Worm (Caenorhabditis elegans) whole organism, L3 larva: ENCODE results near the gene F11G11.14.

Source experiments
- R02D3.7 ChIP-seq: fragments of 150-350 bp; optimal IDR thresholded peaks from 2 replicates; lab custom pipeline; 2014; ENCODE audit warnings: missing biosample characterization, missing genetic modification characterization
- daf-12 ChIP-seq: fragments of 150-350 bp; optimal IDR thresholded peaks from 2 replicates; lab custom pipeline; 2014; ENCODE audit warnings: missing biosample characterization, missing genetic modification reagents, missing genetic modification characterization
- egl-5 ChIP-seq: fragments of 150-350 bp; optimal IDR thresholded peaks from 2 replicates; lab custom pipeline; 2017; ENCODE audit warnings: missing biosample characterization, missing genetic modification reagents, missing genetic modification characterization, inconsistent platforms
- elt-1 ChIP-seq: fragments of 150-350 bp; optimal IDR thresholded peaks from 2 replicates; lab custom pipeline; 2014; ENCODE audit warnings: missing biosample characterization, missing genetic modification characterization
- elt-2 ChIP-seq: sonication (generic microtip); optimal IDR thresholded peaks from 2 replicates; lab custom pipeline; 2016; ENCODE audit warnings: missing genetic modification reagents, mild to moderate bottlenecking, missing genetic modification characterization, missing compliant biosample characterization
- elt-3 ChIP-seq, 3 experiments: fragments of 150-350 bp in 1 of 3; sonication (generic microtip) in 2 of 3; optimal IDR thresholded peaks; 2 replicates in 2 of 3; 4 replicates in 1 of 3; lab custom pipeline; 2014 to 2017; ENCODE audit warnings: missing biosample characterization in 3 of 3, missing genetic modification characterization in 3 of 3
- eor-1 ChIP-seq, 2 experiments: fragments of 150-350 bp; optimal IDR thresholded peaks; 2 replicates each; lab custom pipeline; 2014 to 2018; ENCODE audit warnings: missing biosample characterization in 2 of 2, missing genetic modification characterization in 2 of 2
- fos-1 ChIP-seq: fragments of 150-350 bp; optimal IDR thresholded peaks from 2 replicates; lab custom pipeline; 2014; ENCODE audit warnings: missing biosample characterization, missing genetic modification characterization
- hmg-11 ChIP-seq: sonication (generic microtip); optimal IDR thresholded peaks from 2 replicates; lab custom pipeline; 2016; ENCODE audit warnings: missing genetic modification characterization, missing compliant biosample characterization
- jun-1 ChIP-seq: fragments of 150-350 bp; optimal IDR thresholded peaks from 2 replicates; lab custom pipeline; 2014; ENCODE audit warnings: missing biosample characterization, missing genetic modification reagents, missing genetic modification characterization
- lin-15B ChIP-seq: fragments of 150-350 bp; optimal IDR thresholded peaks from 2 replicates; lab custom pipeline; 2014; ENCODE audit warnings: missing biosample characterization, missing genetic modification characterization
- lin-39 ChIP-seq: fragments of 150-350 bp; optimal IDR thresholded peaks from 2 replicates; lab custom pipeline; 2018; ENCODE audit warnings: missing biosample characterization, missing genetic modification reagents, missing genetic modification characterization
- lsy-12 ChIP-seq: sonication (generic microtip); optimal IDR thresholded peaks from 2 replicates; lab custom pipeline; 2016; ENCODE audit warnings: mild to moderate bottlenecking, missing genetic modification characterization, missing compliant biosample characterization
- mdl-1 ChIP-seq: fragments of 150-350 bp; optimal IDR thresholded peaks from 2 replicates; lab custom pipeline; 2014; ENCODE audit warnings: missing biosample characterization, missing genetic modification characterization
- mml-1 ChIP-seq: fragments of 150-350 bp; sonication (generic microtip); optimal IDR thresholded peaks from 3 replicates; lab custom pipeline; 2014; ENCODE audit warnings: missing biosample characterization, missing genetic modification characterization
- nfya-1 ChIP-seq: sonication (generic microtip); optimal IDR thresholded peaks from 2 replicates; lab custom pipeline; 2017; ENCODE audit warnings: missing genetic modification characterization, mild to moderate bottlenecking, missing compliant biosample characterization, antibody characterized with exemption, moderate library complexity; ENCODE audit not compliant: insufficient read depth
- nhr-12 ChIP-seq: fragments of 150-350 bp; optimal IDR thresholded peaks from 2 replicates; lab custom pipeline; 2014; ENCODE audit warnings: missing biosample characterization, missing genetic modification characterization
- nhr-23 ChIP-seq: fragments of 150-350 bp; optimal IDR thresholded peaks from 2 replicates; lab custom pipeline; 2014; ENCODE audit warnings: missing biosample characterization, missing genetic modification reagents, missing genetic modification characterization
- nhr-25 ChIP-seq: sonication (generic microtip); optimal IDR thresholded peaks from 2 replicates; lab custom pipeline; 2017; ENCODE audit warnings: missing biosample characterization, missing genetic modification characterization
- nhr-43 ChIP-seq: sonication (generic microtip); optimal IDR thresholded peaks from 2 replicates; lab custom pipeline; 2016; ENCODE audit warnings: mild to moderate bottlenecking, missing genetic modification characterization, missing compliant biosample characterization; ENCODE audit not compliant: poor library complexity, severe bottlenecking
- nhr-67 ChIP-seq: fragments of 150-350 bp; optimal IDR thresholded peaks from 2 replicates; lab custom pipeline; 2014; ENCODE audit warnings: missing biosample characterization, missing genetic modification characterization
- nhr-76 ChIP-seq: fragments of 150-350 bp; sonication (generic microtip); optimal IDR thresholded peaks from 5 replicates; lab custom pipeline; 2014; ENCODE audit warnings: missing biosample characterization, missing genetic modification characterization
- pha-4 ChIP-seq: fragments of 150-350 bp; optimal IDR thresholded peaks from 2 replicates; lab custom pipeline; 2014; ENCODE audit warnings: missing biosample characterization, missing genetic modification reagents, missing genetic modification characterization
- pqm-1 ChIP-seq: fragments of 150-350 bp; optimal IDR thresholded peaks from 2 replicates; lab custom pipeline; 2017; ENCODE audit warnings: missing biosample characterization, missing genetic modification characterization, inconsistent platforms
- skn-1 ChIP-seq: fragments of 150-350 bp; optimal IDR thresholded peaks from 2 replicates; lab custom pipeline; 2014; ENCODE audit warnings: missing biosample characterization, missing genetic modification characterization
- tbx-2 ChIP-seq: sonication (generic microtip); optimal IDR thresholded peaks from 2 replicates; lab custom pipeline; 2016; ENCODE audit warnings: mild to moderate bottlenecking, missing genetic modification characterization, missing compliant biosample characterization
- unc-39 ChIP-seq: sonication (generic microtip); optimal IDR thresholded peaks from 4 replicates; lab custom pipeline; 2017; ENCODE audit warnings: missing biosample characterization, missing genetic modification characterization
- ztf-11 ChIP-seq: fragments of 150-350 bp; optimal IDR thresholded peaks from 2 replicates; lab custom pipeline; 2014; ENCODE audit warnings: missing biosample characterization, missing genetic modification characterization

F11G11.14 gene

ce11 chrII:4869793-4870343 lies 6.4 kb downstream of the F11G11.14 start:
- TF ChIP-seq nhr-76 (tag; lab: Kevin White, UChicago) (no peak), daf-12 (tag; lab: Kevin White, UChicago) (no peak), tbx-2 (tag; lab: Kevin White, UChicago) (no peak), nfya-1 (tag; lab: Kevin White, UChicago) (no peak), mdl-1 (tag; lab: Kevin White, UChicago) (no peak), nhr-43 (tag; lab: Kevin White, UChicago) (no peak), elt-1 (no peak), elt-2 (tag; lab: Kevin White, UChicago) (no peak), fos-1 (tag; lab: Kevin White, UChicago) (no peak), nhr-23 (tag; lab: Kevin White, UChicago) (no peak), lin-39 (tag; lab: Kevin White, UChicago) (no peak)

ce11 chrII:4870691-4871090 lies 7.2 kb downstream of the F11G11.14 start, which contains the start of gene col-20:
TSS of gene col-20 (minus strand) at chrII:4870791.
- no peak for TF ChIP-seq nhr-25
- no peak for TF ChIP-seq nhr-67 (tag; lab: Kevin White, UChicago)
- no peak for TF ChIP-seq mml-1 (tag; lab: Kevin White, UChicago)
- no peak for TF ChIP-seq R02D3.7
- no peak for TF ChIP-seq hmg-11
- TF ChIP-seq jun-1 (tag; lab: Kevin White, UChicago), result no peak
- TF ChIP-seq eor-1 (tag; optimal IDR thresholded peaks at IDR 0.05; lab: Kevin White, UChicago), result no peak
- no peak for TF ChIP-seq lsy-12 (tag; lab: Kevin White, UChicago)
- no peak for TF ChIP-seq pqm-1 (tag; lab: Kevin White, UChicago)
- TF ChIP-seq elt-1, result no peak
- no peak for TF ChIP-seq nhr-12 (tag; lab: Kevin White, UChicago)

- peak; percentile 35 for TF ChIP-seq nhr-43 (tag; lab: Kevin White, UChicago)
- no peak for TF ChIP-seq egl-5 (tag; lab: Kevin White, UChicago)
- TF ChIP-seq, all 47 proteins: peak for 1
Measured at ce11 chrII:4871834-4872233, 8.4 kb downstream of the F11G11.14 start.

ce11 chrII:4873029-4873428 lies 9.5 kb downstream of the F11G11.14 start, which contains the start of gene col-73:
TSS of gene col-73 (minus strand) at chrII:4873129.
- TF ChIP-seq lin-15B (tag; lab: Kevin White, UChicago), result no peak

- TF ChIP-seq tbx-2 (tag; lab: Kevin White, UChicago), result no peak
- TF ChIP-seq nhr-25, result peak; percentile 79
- TF ChIP-seq elt-3 (tag; optimal IDR thresholded peaks at IDR 0.05; lab: Kevin White, UChicago), result peak in 1 of 3 experiments; percentile 42
- TF ChIP-seq unc-39, result no peak
- peak; percentile 25 for TF ChIP-seq nhr-43 (tag; lab: Kevin White, UChicago)
Measured at ce11 chrII:4874335-4874861, 10.9 kb downstream of the F11G11.14 start, which contains the start of gene F11G11.15. TSS of gene F11G11.15 (plus strand) at chrII:4874845.

- TF ChIP-seq nhr-23 (tag; lab: Kevin White, UChicago) (peak; percentile 55), nhr-43 (tag; lab: Kevin White, UChicago) (peak; percentile 27), elt-3 (tag; optimal IDR thresholded peaks at IDR 0.05; lab: Kevin White, UChicago) (peak in 1 of 3 experiments; percentile 6), R02D3.7 (no peak), mml-1 (tag; lab: Kevin White, UChicago) (no peak), nhr-25 (peak; percentile 67), nhr-67 (tag; lab: Kevin White, UChicago) (no peak), eor-1 (tag; optimal IDR thresholded peaks at IDR 0.05; lab: Kevin White, UChicago) (no peak), unc-39 (no peak)
Measured at ce11 chrII:4876091-4876490, 12.6 kb downstream of the F11G11.14 start, which contains the start of gene F11G11.13. TSS of gene F11G11.13 (minus strand) at chrII:4876179.

ce11 chrII:4879629-4880028 lies 16.1 kb downstream of the F11G11.14 start, which contains the start of gene gst-6:
TSS of gene gst-6 (plus strand) at chrII:4879891.
- TF ChIP-seq elt-2 (tag; lab: Kevin White, UChicago) (peak; percentile 76), elt-1 (no peak), pqm-1 (tag; lab: Kevin White, UChicago) (peak; percentile 59), ztf-11 (tag; lab: Kevin White, UChicago) (no peak), skn-1 (tag; lab: Kevin White, UChicago) (peak; percentile 81), pha-4 (tag; lab: Kevin White, UChicago) (peak; percentile 53), nhr-43 (tag; lab: Kevin White, UChicago) (no peak)
